Fruit fly (Drosophila melanogaster) whole organism, embryonic: ENCODE results near the gene IntS10.

ENCODE experiments used
- Abd-B ChIP-seq: fragments of 200-800 bp; sonication (Bioruptor generic); optimal IDR thresholded peaks from 2 replicates; lab custom pipeline; 2018; ENCODE audit warnings: missing biosample characterization, mild to moderate bottlenecking, missing genetic modification characterization, moderate library complexity
- B-H2 ChIP-seq: fragments of 200-800 bp; sonication (Bioruptor generic); optimal IDR thresholded peaks from 2 replicates; lab custom pipeline; 2018; ENCODE audit warnings: missing biosample characterization, mild to moderate bottlenecking, missing genetic modification characterization
- CG10267 ChIP-seq: fragments of 200-800 bp; sonication (Bioruptor generic); optimal IDR thresholded peaks from 2 replicates; lab custom pipeline; 2018; ENCODE audit warnings: missing biosample characterization, mild to moderate bottlenecking, missing genetic modification characterization, moderate library complexity
- CG10321 ChIP-seq: fragments of 200-800 bp; sonication (Bioruptor generic); IDR thresholded peaks from 2 replicates; pipeline ENCODE4 v1.3.6; 2022; ENCODE audit warnings: missing biosample characterization, missing genetic modification characterization
- CG11085 ChIP-seq: fragments of 200-800 bp; sonication (Bioruptor generic); IDR thresholded peaks from 2 replicates; pipeline ENCODE4 v1.3.6; 2022; ENCODE audit warnings: missing biosample characterization, missing genetic modification characterization
- CG12155 ChIP-seq: fragments of 200-800 bp; sonication (Bioruptor generic); optimal IDR thresholded peaks from 3 replicates; lab custom pipeline; 2016; ENCODE audit warnings: missing biosample characterization, missing genetic modification characterization
- CG13123 ChIP-seq: fragments of 200-800 bp; sonication (Bioruptor generic); optimal IDR thresholded peaks from 2 replicates; lab custom pipeline; 2016; ENCODE audit warnings: missing biosample characterization, missing genetic modification characterization
- CG14667 ChIP-seq: fragments of 200-800 bp; sonication (Bioruptor generic); IDR thresholded peaks from 2 replicates; pipeline ENCODE4 v1.3.6; 2022; ENCODE audit warnings: missing biosample characterization, missing genetic modification characterization
- CG14965 ChIP-seq: fragments of 200-800 bp; sonication (Bioruptor generic); optimal IDR thresholded peaks from 2 replicates; lab custom pipeline; 2016; ENCODE audit warnings: missing biosample characterization, missing genetic modification characterization, borderline replicate concordance
- CG16779 ChIP-seq: fragments of 200-800 bp; sonication (Bioruptor generic); IDR thresholded peaks from 2 replicates; pipeline ENCODE4 v1.3.6; 2022; ENCODE audit warnings: missing biosample characterization, missing genetic modification characterization
- CG16863 ChIP-seq: fragments of 200-800 bp; sonication (Bioruptor generic); optimal IDR thresholded peaks from 3 replicates; lab custom pipeline; 2016; ENCODE audit warnings: missing biosample characterization, missing genetic modification characterization
- CG17802 ChIP-seq: fragments of 200-800 bp; sonication (Bioruptor generic); optimal IDR thresholded peaks from 2 replicates; lab custom pipeline; 2018; ENCODE audit warnings: missing biosample characterization, mild to moderate bottlenecking, missing genetic modification characterization, moderate library complexity
- CG1792 ChIP-seq: fragments of 200-800 bp; sonication (Bioruptor generic); optimal IDR thresholded peaks from 2 replicates; lab custom pipeline; 2016; ENCODE audit warnings: missing biosample characterization, missing genetic modification characterization
- CG6813 ChIP-seq: fragments of 200-800 bp; sonication (Bioruptor generic); optimal IDR thresholded peaks from 2 replicates; lab custom pipeline; 2017; ENCODE audit warnings: missing biosample characterization, missing genetic modification characterization, mild to moderate bottlenecking, moderate library complexity, missing genetic modification reagents
- CG7786 ChIP-seq: fragments of 200-800 bp; sonication (Bioruptor generic); optimal IDR thresholded peaks from 2 replicates; lab custom pipeline; 2016; ENCODE audit warnings: missing biosample characterization, missing genetic modification characterization
- CG8765 ChIP-seq: fragments of 200-800 bp; sonication (Bioruptor generic); IDR thresholded peaks from 2 replicates; pipeline ENCODE4 v1.3.6; 2022; ENCODE audit warnings: missing biosample characterization, missing genetic modification characterization
- CG8944 ChIP-seq: fragments of 200-800 bp; sonication (Bioruptor generic); optimal IDR thresholded peaks from 3 replicates; lab custom pipeline; 2016; ENCODE audit warnings: missing biosample characterization, missing genetic modification characterization
- CG9609 ChIP-seq: fragments of 200-800 bp; sonication (Bioruptor generic); optimal IDR thresholded peaks from 3 replicates; lab custom pipeline; 2016; ENCODE audit warnings: missing biosample characterization, missing genetic modification characterization
- CG9727 ChIP-seq: fragments of 200-800 bp; sonication (Bioruptor generic); optimal IDR thresholded peaks from 3 replicates; lab custom pipeline; 2017; ENCODE audit warnings: missing biosample characterization, mild to moderate bottlenecking, missing genetic modification characterization
- Dad ChIP-seq: fragments of 200-800 bp; sonication (Bioruptor generic); optimal IDR thresholded peaks from 3 replicates; lab custom pipeline; 2016; ENCODE audit warnings: missing biosample characterization, missing genetic modification characterization
- ERR ChIP-seq: fragments of 200-800 bp; sonication (Bioruptor generic); optimal IDR thresholded peaks from 2 replicates; lab custom pipeline; 2016; ENCODE audit warnings: missing biosample characterization, missing genetic modification characterization
- H15 ChIP-seq: fragments of 200-800 bp; sonication (Bioruptor generic); IDR thresholded peaks from 3 replicates; pipeline ENCODE4 v1.3.6; 2022; ENCODE audit warnings: missing biosample characterization, missing genetic modification characterization
- HHEX ChIP-seq: fragments of 200-800 bp; sonication (Bioruptor generic); optimal IDR thresholded peaks from 3 replicates; lab custom pipeline; 2017; ENCODE audit warnings: missing biosample characterization, mild to moderate bottlenecking, missing genetic modification characterization, missing genetic modification reagents
- HLH4C ChIP-seq: fragments of 200-800 bp; sonication (Bioruptor generic); IDR thresholded peaks from 3 replicates; pipeline ENCODE4 v1.3.6; 2022; ENCODE audit warnings: missing biosample characterization, missing genetic modification characterization; ENCODE audit not compliant: partially characterized antibody
- Lhr ChIP-seq: fragments of 200-800 bp; sonication (Bioruptor generic); optimal IDR thresholded peaks from 3 replicates; lab custom pipeline; 2017; ENCODE audit warnings: mild to moderate bottlenecking, missing biosample characterization, missing genetic modification reagents, missing genetic modification characterization
- Max ChIP-seq: fragments of 200-800 bp; sonication (Bioruptor generic); optimal IDR thresholded peaks from 2 replicates; lab custom pipeline; 2016; ENCODE audit warnings: missing biosample characterization, mild to moderate bottlenecking, missing genetic modification characterization
- Med ChIP-seq: fragments of 200-800 bp; sonication (Bioruptor generic); peaks from one replicate; lab custom pipeline; 2016; ENCODE audit warnings: missing biosample characterization, missing genetic modification characterization, mild to moderate bottlenecking, inconsistent platforms, moderate library complexity
- Poxn ChIP-seq: fragments of 200-800 bp; sonication (Bioruptor generic); IDR thresholded peaks from 2 replicates; pipeline ENCODE4 v1.3.6; 2022; ENCODE audit warnings: missing biosample characterization, missing genetic modification characterization
- Rfx ChIP-seq: fragments of 200-800 bp; sonication (Bioruptor generic); IDR thresholded peaks from 2 replicates; pipeline ENCODE4 v1.3.6; 2022; ENCODE audit warnings: missing biosample characterization, missing genetic modification characterization
- Six4 ChIP-seq: fragments of 200-800 bp; sonication (Bioruptor generic); optimal IDR thresholded peaks from 2 replicates; lab custom pipeline; 2016; ENCODE audit warnings: missing biosample characterization, missing genetic modification characterization
- bigmax ChIP-seq: fragments of 200-800 bp; sonication (Bioruptor generic); optimal IDR thresholded peaks from 2 replicates; lab custom pipeline; 2018; ENCODE audit warnings: missing biosample characterization, mild to moderate bottlenecking, missing genetic modification characterization
- ci ChIP-seq: fragments of 200-800 bp; sonication (Bioruptor generic); IDR thresholded peaks from 3 replicates; pipeline ENCODE4 v1.3.6; 2022; ENCODE audit warnings: missing biosample characterization, missing genetic modification characterization
- corto ChIP-seq: fragments of 200-800 bp; sonication (Bioruptor generic); optimal IDR thresholded peaks from 2 replicates; lab custom pipeline; 2016; ENCODE audit warnings: missing biosample characterization, mild to moderate bottlenecking, missing genetic modification characterization, moderate library complexity
- fd64A ChIP-seq: fragments of 200-800 bp; sonication (Bioruptor generic); optimal IDR thresholded peaks from 3 replicates; lab custom pipeline; 2018; ENCODE audit warnings: missing biosample characterization, mild to moderate bottlenecking, missing genetic modification characterization
- ham ChIP-seq: fragments of 200-800 bp; sonication (Bioruptor generic); IDR thresholded peaks from 2 replicates; pipeline ENCODE4 v1.3.6; 2022; ENCODE audit warnings: missing biosample characterization, missing genetic modification characterization
- ind ChIP-seq: fragments of 200-800 bp; sonication (Bioruptor generic); optimal IDR thresholded peaks from 3 replicates; lab custom pipeline; 2016; ENCODE audit warnings: missing biosample characterization, missing genetic modification characterization
- inv ChIP-seq: fragments of 200-800 bp; sonication (Bioruptor generic); IDR thresholded peaks from 2 replicates; pipeline ENCODE4 v1.3.6; 2022; ENCODE audit warnings: missing biosample characterization, missing genetic modification characterization; ENCODE audit not compliant: partially characterized antibody
- knrl ChIP-seq: fragments of 200-800 bp; sonication (Bioruptor generic); IDR thresholded peaks from 3 replicates; pipeline ENCODE4 v1.3.6; 2022; ENCODE audit warnings: missing biosample characterization, missing genetic modification characterization; ENCODE audit not compliant: partially characterized antibody
- nerfin-2 ChIP-seq: fragments of 200-800 bp; sonication (Bioruptor generic); IDR thresholded peaks from 2 replicates; pipeline ENCODE4 v1.3.6; 2022; ENCODE audit warnings: missing biosample characterization, missing genetic modification characterization; ENCODE audit not compliant: partially characterized antibody
- pfk ChIP-seq: fragments of 200-800 bp; sonication (Bioruptor generic); optimal IDR thresholded peaks from 2 replicates; lab custom pipeline; 2018; ENCODE audit warnings: missing biosample characterization, mild to moderate bottlenecking, missing genetic modification characterization, moderate library complexity
- pzg ChIP-seq: fragments of 200-800 bp; sonication (Bioruptor generic); optimal IDR thresholded peaks from 3 replicates; lab custom pipeline; 2018; ENCODE audit warnings: missing biosample characterization, mild to moderate bottlenecking, missing genetic modification characterization, moderate library complexity
- sc ChIP-seq, 3 experiments: fragments of >200 bp in 2 of 3; fragments of 200-800 bp in 1 of 3; sonication (Bioruptor generic) in 1 of 3; optimal IDR thresholded peaks; 2 replicates in 2 of 3; 3 replicates in 1 of 3; lab custom pipeline; 2017; ENCODE audit warnings: mild to moderate bottlenecking in 1 of 3, missing biosample characterization in 1 of 3, missing genetic modification characterization in 1 of 3, missing genetic modification reagents in 1 of 3
- sd ChIP-seq: fragments of 200-800 bp; sonication (Bioruptor generic); optimal IDR thresholded peaks from 3 replicates; lab custom pipeline; 2018; ENCODE audit warnings: missing biosample characterization, mild to moderate bottlenecking, missing genetic modification characterization, moderate library complexity
- sens-2 ChIP-seq: fragments of 200-800 bp; sonication (Bioruptor generic); IDR thresholded peaks from 2 replicates; pipeline ENCODE4 v1.3.6; 2022; ENCODE audit warnings: missing biosample characterization, missing genetic modification characterization
- slp2 ChIP-seq: fragments of 200-800 bp; sonication (Bioruptor generic); optimal IDR thresholded peaks from 2 replicates; lab custom pipeline; 2016; ENCODE audit warnings: missing biosample characterization, missing genetic modification characterization
- sug ChIP-seq: fragments of 200-800 bp; optimal IDR thresholded peaks from 2 replicates; lab custom pipeline; 2019; ENCODE audit warnings: missing biosample characterization, mild to moderate bottlenecking, missing genetic modification characterization, moderate library complexity
- tap ChIP-seq: fragments of 200-800 bp; optimal IDR thresholded peaks from 3 replicates; lab custom pipeline; 2019; ENCODE audit warnings: missing biosample characterization, mild to moderate bottlenecking, missing genetic modification characterization, moderate library complexity
- tna ChIP-seq: fragments of 200-800 bp; sonication (Bioruptor generic); IDR thresholded peaks from 2 replicates; pipeline ENCODE4 v1.3.6; 2022; ENCODE audit warnings: missing biosample characterization, missing genetic modification characterization; ENCODE audit not compliant: partially characterized antibody
- tup ChIP-seq: fragments of 200-800 bp; sonication (Bioruptor generic); optimal IDR thresholded peaks from 2 replicates; lab custom pipeline; 2016; ENCODE audit warnings: missing biosample characterization, mild to moderate bottlenecking, missing genetic modification characterization, moderate library complexity

The IntS10 gene

DNA sequence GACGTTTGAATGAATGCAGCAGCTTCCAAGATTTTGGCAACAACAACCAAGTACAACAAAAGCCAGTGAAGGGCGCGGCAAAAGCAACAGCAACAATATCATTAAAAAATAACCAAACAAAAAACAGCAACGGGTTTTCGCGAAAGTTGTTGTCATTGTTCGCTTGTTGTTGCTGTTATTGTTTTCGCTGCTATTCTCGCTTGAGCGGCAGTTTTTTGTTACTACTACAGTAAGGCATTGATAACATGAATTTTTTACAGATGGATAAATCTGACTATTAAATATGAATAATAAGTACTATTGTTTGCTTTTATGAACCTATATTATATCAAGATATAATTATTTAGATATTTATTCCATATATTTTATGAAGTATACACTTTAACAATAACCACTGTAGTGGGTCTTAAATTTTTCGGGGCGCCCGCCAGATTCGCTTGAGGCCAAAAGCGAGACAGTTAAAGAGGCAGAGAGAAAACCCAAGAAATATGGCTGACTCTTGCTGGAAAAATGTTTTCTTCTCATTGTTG, 35.0 kb upstream of the IntS10 start (continued):
- TF ChIP-seq sc (optimal IDR thresholded peaks at IDR 0.05; lab: Kevin White, UChicago): no peak
- no peak for TF ChIP-seq sc (GFP tag; optimal IDR thresholded peaks at IDR 0.05; lab: Kevin White, UChicago)
- no peak for TF ChIP-seq knrl (GFP tag; lab: Robert Waterston, UW)
- peak; percentile 70; the same call in 2 of the 3 replicates for TF ChIP-seq ci (GFP tag; lab: Robert Waterston, UW)
- TF ChIP-seq HLH4C (GFP tag; lab: Robert Waterston, UW): no peak
- peak; percentile 83 for TF ChIP-seq Med (GFP tag; lab: Kevin White, UChicago)
- peak; percentile 56; the same call in 1 of the 2 replicates for TF ChIP-seq CG11085 (GFP tag; lab: Robert Waterston, UW)
- TF ChIP-seq B-H2: peak; percentile 66
- peak; percentile 62 for TF ChIP-seq ind (GFP tag; lab: Kevin White, UChicago)
- no peak for TF ChIP-seq CG8944 (GFP tag; lab: Kevin White, UChicago)
- no peak for TF ChIP-seq fd64A (GFP tag; lab: Kevin White, UChicago)
- no peak for TF ChIP-seq CG17802 (tag; lab: Kevin White, UChicago)
- TF ChIP-seq CG1792 (GFP tag; lab: Kevin White, UChicago): no peak
- TF ChIP-seq tap (tag; lab: Kevin White, UChicago): peak; percentile 80
- TF ChIP-seq CG16779: peak; percentile 49; the same call in 1 of the 2 replicates
- TF ChIP-seq tup: peak; percentile 17
- TF ChIP-seq CG12155: peak; percentile 79
- TF ChIP-seq CG13123 (GFP tag; lab: Kevin White, UChicago): peak; percentile 45
- TF ChIP-seq CG14667: peak; percentile 88; the same call in 1 of the 2 replicates
- TF ChIP-seq Lhr (GFP tag; lab: Kevin White, UChicago): no peak
- TF ChIP-seq ham (GFP tag; lab: Robert Waterston, UW): no peak; the same call in 1 of the 2 replicates
- TF ChIP-seq ERR (GFP tag; lab: Kevin White, UChicago): no peak
- peak; percentile 94 for TF ChIP-seq Rfx (GFP tag; lab: Robert Waterston, UW)
- TF ChIP-seq CG8765 (GFP tag; lab: Robert Waterston, UW): no peak; the same call in 1 of the 2 replicates
- TF ChIP-seq Poxn (GFP tag; lab: Robert Waterston, UW): peak; percentile 36; the same call in 1 of the 2 replicates
- peak; percentile 63 for TF ChIP-seq HHEX (GFP tag; lab: Kevin White, UChicago)
- peak; percentile 73; the same call in 2 of the 3 replicates for TF ChIP-seq H15 (GFP tag; lab: Robert Waterston, UW)
- no peak for TF ChIP-seq CG16863
- TF ChIP-seq CG9609 (GFP tag; lab: Kevin White, UChicago): no peak
- TF ChIP-seq CG7786 (GFP tag; lab: Kevin White, UChicago): no peak
- no peak for TF ChIP-seq bigmax (GFP tag; lab: Kevin White, UChicago)
- TF ChIP-seq Six4 (GFP tag; lab: Kevin White, UChicago): no peak
- no peak for TF ChIP-seq corto
- peak; percentile 75 for TF ChIP-seq CG9727 (GFP tag; lab: Kevin White, UChicago)
- TF ChIP-seq Max (GFP tag; lab: Kevin White, UChicago): peak; percentile 36
- no peak for TF ChIP-seq Dad (GFP tag; lab: Kevin White, UChicago)
- peak; percentile 59 for TF ChIP-seq Abd-B (GFP tag; lab: Kevin White, UChicago)
- TF ChIP-seq sug: peak; percentile 84
- 0 out of 2 replicates have a peak, but pooled peaks have one; percentile 39 for TF ChIP-seq CG10321 (GFP tag; lab: Robert Waterston, UW)
- peak; percentile 52 for TF ChIP-seq CG10267
- no peak for TF ChIP-seq nerfin-2 (GFP tag; lab: Robert Waterston, UW)
- no peak for TF ChIP-seq pzg (GFP tag; lab: Kevin White, UChicago)
- no peak for TF ChIP-seq pfk
- no peak for TF ChIP-seq inv (GFP tag; lab: Robert Waterston, UW)
- no peak for TF ChIP-seq slp2 (GFP tag; lab: Kevin White, UChicago)
- peak; percentile 72 for TF ChIP-seq sd (tag; lab: Kevin White, UChicago)
- peak; percentile 68 for TF ChIP-seq CG6813 (GFP tag; lab: Kevin White, UChicago)
- TF ChIP-seq CG14965 (GFP tag; lab: Kevin White, UChicago): no peak
- TF ChIP-seq sens-2: no peak
- no peak for TF ChIP-seq tna
